Worm (Caenorhabditis elegans) whole organism, late embryonic: ENCODE results near the gene Y44A6C.1.

ENCODE experiments used
- T23F11.4 ChIP-seq: fragments of 200-800 bp; sonication (Bioruptor generic); optimal IDR thresholded peaks from 2 replicates; lab custom pipeline; 2018; ENCODE audit warnings: mild to moderate bottlenecking, missing genetic modification characterization, missing compliant biosample characterization
- ceh-18 ChIP-seq: sonication (generic microtip); optimal IDR thresholded peaks from 2 replicates; lab custom pipeline; 2016; ENCODE audit warnings: missing genetic modification characterization, missing compliant biosample characterization
- dmd-4 ChIP-seq: sonication (generic microtip); optimal IDR thresholded peaks from 2 replicates; lab custom pipeline; 2016; ENCODE audit warnings: borderline replicate concordance, missing genetic modification characterization, missing compliant biosample characterization
- ets-4 ChIP-seq: sonication (generic microtip); optimal IDR thresholded peaks from 2 replicates; lab custom pipeline; 2016; ENCODE audit warnings: missing genetic modification characterization, missing compliant biosample characterization
- fax-1 ChIP-seq: sonication (generic microtip); optimal IDR thresholded peaks from 2 replicates; lab custom pipeline; 2016; ENCODE audit warnings: missing genotype, missing genetic modification characterization, missing compliant biosample characterization
- fkh-10 ChIP-seq: fragments of 150-350 bp; optimal IDR thresholded peaks from 2 replicates; lab custom pipeline; 2014; ENCODE audit warnings: missing biosample characterization, missing genetic modification reagents, missing genetic modification characterization
- hlh-15 ChIP-seq: sonication (generic microtip); optimal IDR thresholded peaks from 2 replicates; lab custom pipeline; 2016; ENCODE audit warnings: missing genetic modification characterization, missing compliant biosample characterization
- nfya-1 ChIP-seq: sonication (generic microtip); optimal IDR thresholded peaks from 2 replicates; lab custom pipeline; 2017; ENCODE audit warnings: missing genetic modification characterization, mild to moderate bottlenecking, missing compliant biosample characterization, antibody characterized with exemption, moderate library complexity
- nhr-11 ChIP-seq: fragments of 150-350 bp; optimal IDR thresholded peaks from 2 replicates; lab custom pipeline; 2014; ENCODE audit warnings: missing biosample characterization, missing genetic modification characterization
- pha-4 ChIP-seq: fragments of 150-350 bp; optimal IDR thresholded peaks from 2 replicates; lab custom pipeline; 2018; ENCODE audit warnings: missing biosample characterization, missing genetic modification reagents, missing genetic modification characterization
- unc-42 ChIP-seq: sonication (generic microtip); optimal IDR thresholded peaks from 2 replicates; lab custom pipeline; 2016; ENCODE audit warnings: missing genotype, missing genetic modification characterization, missing compliant biosample characterization

DNA sequence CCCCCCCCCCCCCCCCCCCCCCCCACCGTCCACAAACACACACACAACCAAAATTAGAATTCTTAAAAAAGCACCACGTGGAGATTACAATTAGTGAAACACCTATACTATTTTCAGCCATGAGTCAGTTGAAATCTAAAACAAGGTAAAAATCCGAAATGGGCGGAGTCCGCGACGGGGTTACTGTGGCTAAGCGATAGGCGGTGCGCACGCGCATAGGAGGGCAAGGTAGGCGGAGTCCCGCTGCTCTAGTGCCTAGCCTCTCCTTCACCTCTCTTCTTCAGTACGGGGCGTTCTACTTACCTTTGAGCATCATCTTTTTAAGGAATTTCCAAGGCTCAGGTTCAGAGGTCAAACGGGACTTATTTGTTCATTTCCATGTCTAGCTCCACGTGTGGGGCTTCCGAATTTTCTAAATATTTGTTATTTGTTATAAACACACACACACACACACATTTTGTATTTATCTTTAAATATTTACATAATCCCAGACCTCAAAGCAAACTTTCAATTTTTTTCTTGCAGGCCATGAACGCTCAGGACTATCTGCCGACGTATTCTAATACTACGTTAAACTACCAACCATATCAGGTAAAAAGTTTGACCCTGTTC, 42.8 kb downstream of the Y44A6C.1 start:
- no peak for TF ChIP-seq unc-42 (tag; lab: Kevin White, UChicago)
- TF ChIP-seq nhr-11 (tag; lab: Kevin White, UChicago): no peak
- TF ChIP-seq pha-4 (tag; lab: Kevin White, UChicago): no peak
- TF ChIP-seq fax-1 (tag; lab: Kevin White, UChicago): no peak
- TF ChIP-seq T23F11.4 (GFP tag; lab: Kevin White, UChicago): no peak
- no peak for TF ChIP-seq dmd-4 (tag; lab: Kevin White, UChicago)
- TF ChIP-seq hlh-15 (tag; lab: Kevin White, UChicago): no peak
- peak; percentile 41 for TF ChIP-seq nfya-1
- no peak for TF ChIP-seq ceh-18 (tag; lab: Kevin White, UChicago)
- TF ChIP-seq fkh-10 (GFP tag; lab: Kevin White, UChicago): no peak
- no peak for TF ChIP-seq ets-4 (tag; lab: Kevin White, UChicago)
